Worm (Caenorhabditis elegans): ENCODE results near the gene lrch-1.
A peak's percentile ranks its signal among the peaks of the same experiment; 100 is the strongest.

Gene lrch-1

DNA sequence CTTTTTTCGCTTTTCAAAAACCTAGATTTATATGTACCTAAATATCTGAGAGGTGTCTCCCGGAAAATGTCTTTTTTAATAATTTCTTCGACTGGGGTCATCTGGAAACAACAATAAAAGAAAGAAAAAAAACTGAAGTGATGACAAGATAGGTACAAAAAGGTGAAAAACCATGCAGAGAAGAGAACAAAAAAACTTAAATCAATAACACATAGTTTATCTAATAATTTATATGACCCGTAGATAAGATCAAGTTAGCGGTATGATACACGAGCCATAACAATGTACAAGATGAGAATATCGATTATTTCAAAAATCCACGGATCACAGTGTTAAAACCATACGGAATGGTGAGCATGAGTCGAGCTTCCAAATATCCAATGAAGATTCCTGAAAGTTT is 10.1 kb downstream of the lrch-1 start, which contains the start of gene mtp-18:
Gene mtp-18, minus strand, starts transcription at position 101 of the 400 bp plus-strand sequence.
- TF ChIP-seq ceh-9 (tag; optimal IDR thresholded peaks at IDR 0.05) (no peak), nfya-1 (tag; optimal IDR thresholded peaks at IDR 0.05; ENCODE audit: insufficient read depth) (no peak), snpc-4 (tag; optimal IDR thresholded peaks at IDR 0.05) (no peak), fkh-10 (GFP tag; optimal IDR thresholded peaks at IDR 0.05) (no peak), hmg-11 (tag; optimal IDR thresholded peaks at IDR 0.05) (no peak), nhr-77 (tag; optimal IDR thresholded peaks at IDR 0.05) (no peak), nhr-76 (tag; optimal IDR thresholded peaks at IDR 0.05) (no peak), ceh-82 (tag; optimal IDR thresholded peaks at IDR 0.05) (no peak), mml-1 (tag; optimal IDR thresholded peaks at IDR 0.05) (no peak), fos-1 (tag; optimal IDR thresholded peaks at IDR 0.05) (no peak), ztf-11 (tag; optimal IDR thresholded peaks at IDR 0.05) (no peak), nhr-23 (tag; optimal IDR thresholded peaks at IDR 0.05) (no peak), ztf-4 (tag; optimal IDR thresholded peaks at IDR 0.05) (no peak), nhr-25 (tag; optimal IDR thresholded peaks at IDR 0.05) (no peak), skn-1 (tag; optimal IDR thresholded peaks at IDR 0.05) (no peak), nhr-237 (tag; optimal IDR thresholded peaks at IDR 0.05) (no peak), daf-12 (tag; optimal IDR thresholded peaks at IDR 0.05) (no peak), nhr-67 (tag; optimal IDR thresholded peaks at IDR 0.05) (no peak), elt-1 (tag; optimal IDR thresholded peaks at IDR 0.05) (no peak), nhr-12 (tag; optimal IDR thresholded peaks at IDR 0.05) (no peak)

DNA sequence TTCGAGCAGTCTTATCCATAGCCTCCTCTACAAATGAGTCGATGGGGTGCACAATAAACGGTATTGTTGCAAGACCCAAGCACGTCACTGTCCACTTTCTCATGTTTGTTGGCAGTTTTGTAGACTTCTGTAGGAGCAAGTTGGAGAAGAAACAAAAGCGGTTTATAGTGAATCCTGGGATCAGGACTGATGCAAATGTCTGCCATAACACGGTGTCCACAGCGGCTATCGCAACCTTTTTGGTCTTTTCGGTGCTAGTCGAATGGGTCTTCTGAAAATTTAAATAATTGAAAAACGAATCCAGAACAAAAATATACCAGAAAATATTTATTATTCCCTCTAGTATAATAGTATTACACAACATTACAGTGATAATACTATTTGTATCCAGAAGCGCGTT is 11.1 kb downstream of the lrch-1 start:
- TF ChIP-seq eor-1 (tag; optimal IDR thresholded peaks at IDR 0.05) = no peak
- TF ChIP-seq tbx-2 (tag; optimal IDR thresholded peaks at IDR 0.05) = no peak
- TF ChIP-seq daf-12 (tag; optimal IDR thresholded peaks at IDR 0.05) = no peak
- no peak for TF ChIP-seq lsy-12 (tag; optimal IDR thresholded peaks at IDR 0.05)
- TF ChIP-seq zag-1 (tag; optimal IDR thresholded peaks at IDR 0.05) = no peak
- TF ChIP-seq ceh-16 (tag; optimal IDR thresholded peaks at IDR 0.05) = no peak
- TF ChIP-seq nhr-23 (tag; optimal IDR thresholded peaks at IDR 0.05) = no peak
- no peak for TF ChIP-seq nhr-43 (tag; optimal IDR thresholded peaks at IDR 0.05; ENCODE audit: poor library complexity, severe bottlenecking)
- no peak for TF ChIP-seq nhr-67 (tag; optimal IDR thresholded peaks at IDR 0.05)
- TF ChIP-seq aly-2 (tag; optimal IDR thresholded peaks at IDR 0.05) = no peak
- TF ChIP-seq unc-39 (tag; optimal IDR thresholded peaks at IDR 0.05) = no peak
- no peak for TF ChIP-seq elt-3 (tag; optimal IDR thresholded peaks at IDR 0.05)
- TF ChIP-seq snpc-4 (tag; optimal IDR thresholded peaks at IDR 0.05) = no peak
- TF ChIP-seq ZK546.5 (tag; optimal IDR thresholded peaks at IDR 0.05) = no peak
- TF ChIP-seq nhr-12 (tag; optimal IDR thresholded peaks at IDR 0.05) = no peak
- TF ChIP-seq jun-1 (tag; optimal IDR thresholded peaks at IDR 0.05) = no peak
- no peak for TF ChIP-seq fkh-10 (GFP tag; optimal IDR thresholded peaks at IDR 0.05)

DNA sequence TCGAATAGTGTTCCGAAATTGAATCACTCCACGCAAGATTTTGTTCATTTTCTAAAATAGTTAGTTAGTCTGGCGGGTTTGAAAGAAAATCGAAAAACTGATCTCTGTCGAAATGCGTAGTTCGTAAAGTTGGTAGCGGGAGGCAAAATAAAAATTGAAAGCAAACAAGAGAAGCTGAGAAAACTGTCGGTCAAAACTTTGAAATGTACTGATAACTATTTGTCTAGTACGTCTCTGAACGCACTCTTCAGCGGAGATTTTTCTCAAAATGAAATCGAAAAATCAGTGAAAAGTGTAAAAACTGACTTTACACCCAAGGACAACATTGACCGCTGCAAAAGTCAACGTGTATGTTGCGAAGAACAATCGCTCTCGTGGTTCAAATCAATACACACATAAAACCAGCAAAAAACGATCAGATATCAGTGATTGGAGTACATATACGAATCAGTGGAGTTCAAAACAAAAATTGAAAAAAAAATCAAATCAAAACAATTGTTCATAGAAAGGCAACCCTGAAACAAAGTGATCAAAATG is 11.7 kb downstream of the lrch-1 start, which contains the start of gene bca-1:
Gene bca-1, minus strand, starts transcription at position 51 of the 537 bp plus-strand sequence.
- peak; percentile 51 for TF ChIP-seq ama-1 (optimal IDR thresholded peaks at IDR 0.05)
- peak; percentile 58 for TF ChIP-seq nhr-25 (tag; optimal IDR thresholded peaks at IDR 0.05)
- TF ChIP-seq ztf-4 (tag; optimal IDR thresholded peaks at IDR 0.05) = peak; percentile 30
- TF ChIP-seq elt-1 (tag; optimal IDR thresholded peaks at IDR 0.05) = no peak
- no peak for TF ChIP-seq fos-1 (tag; optimal IDR thresholded peaks at IDR 0.05)
- peak; percentile 55 for TF ChIP-seq pqm-1 (tag; optimal IDR thresholded peaks at IDR 0.05)
- no peak for TF ChIP-seq daf-12 (tag; optimal IDR thresholded peaks at IDR 0.05)
- TF ChIP-seq nfya-1 (tag; optimal IDR thresholded peaks at IDR 0.05; ENCODE audit: insufficient read depth) = peak; percentile 39
- TF ChIP-seq nhr-43 (tag; optimal IDR thresholded peaks at IDR 0.05; ENCODE audit: poor library complexity, severe bottlenecking) = peak; percentile 63
- TF ChIP-seq nhr-67 (tag; optimal IDR thresholded peaks at IDR 0.05) = no peak
- TF ChIP-seq snpc-4 (tag; optimal IDR thresholded peaks at IDR 0.05) = no peak
- peak; percentile 15 for TF ChIP-seq elt-2 (tag; optimal IDR thresholded peaks at IDR 0.05)
- no peak for TF ChIP-seq nhr-23 (tag; optimal IDR thresholded peaks at IDR 0.05)
- no peak for TF ChIP-seq nhr-28 (tag; optimal IDR thresholded peaks at IDR 0.05)
- TF ChIP-seq ceh-82 (tag; optimal IDR thresholded peaks at IDR 0.05) = no peak
- peak; percentile 56 for TF ChIP-seq pha-4 (tag; optimal IDR thresholded peaks at IDR 0.05)
- TF ChIP-seq unc-62 (GFP tag; optimal IDR thresholded peaks at IDR 0.05) = no peak
- no peak for TF ChIP-seq tbx-2 (tag; optimal IDR thresholded peaks at IDR 0.05)

DNA sequence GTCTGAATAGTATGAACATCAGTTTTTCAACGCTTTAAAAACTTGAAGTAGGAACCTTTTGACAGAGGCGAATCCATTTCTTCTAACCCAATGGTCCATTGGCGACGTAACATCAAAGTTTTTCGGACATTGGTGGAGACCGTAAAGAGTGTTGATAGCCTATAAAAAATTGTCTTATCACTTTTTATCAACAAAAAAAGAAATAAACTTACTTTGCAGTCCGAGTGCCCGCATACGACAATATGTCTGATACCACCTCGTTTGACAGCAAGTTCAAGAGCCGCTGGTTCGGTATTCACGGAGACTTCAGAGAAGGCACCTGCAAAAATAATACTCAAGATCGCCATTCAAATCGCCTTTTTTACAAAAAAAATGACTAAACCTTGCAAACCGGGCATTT is 13.1 kb downstream of the lrch-1 start:
- TF ChIP-seq unc-39 (tag; optimal IDR thresholded peaks at IDR 0.05) (no peak), pqm-1 (tag; optimal IDR thresholded peaks at IDR 0.05) (no peak), elt-2 (tag; optimal IDR thresholded peaks at IDR 0.05) (peak; percentile 19), nhr-25 (tag; optimal IDR thresholded peaks at IDR 0.05) (no peak)
